Fruit fly (Drosophila melanogaster) whole organism, embryonic: ENCODE measurements around the gene RpL35.

Experiments
- BEAF-32 ChIP-seq: fragments of 200-800 bp; sonication (Bioruptor generic); optimal IDR thresholded peaks from 3 replicates; lab custom pipeline; 2017; ENCODE audit warnings: missing biosample characterization, missing genetic modification characterization, mild to moderate bottlenecking, moderate library complexity, missing genetic modification reagents
- CG11695 ChIP-seq: fragments of 200-800 bp; sonication (Bioruptor generic); IDR thresholded peaks from 3 replicates; pipeline ENCODE4 v1.3.6; 2022; ENCODE audit warnings: missing biosample characterization, missing genetic modification characterization
- CG14965 ChIP-seq: fragments of 200-800 bp; sonication (Bioruptor generic); optimal IDR thresholded peaks from 2 replicates; lab custom pipeline; 2016; ENCODE audit warnings: missing biosample characterization, missing genetic modification characterization, borderline replicate concordance
- CG1529 ChIP-seq: fragments of 200-800 bp; sonication (Bioruptor generic); optimal IDR thresholded peaks from 3 replicates; lab custom pipeline; 2018; ENCODE audit warnings: missing biosample characterization, missing genetic modification characterization
- CG16813 ChIP-seq: fragments of 200-800 bp; sonication (Bioruptor generic); IDR thresholded peaks from 3 replicates; pipeline ENCODE4 v1.3.6; 2022; ENCODE audit warnings: missing biosample characterization, missing genetic modification characterization; ENCODE audit not compliant: partially characterized antibody
- CG17568 ChIP-seq: fragments of 200-800 bp; sonication (Bioruptor generic); optimal IDR thresholded peaks from 2 replicates; lab custom pipeline; 2018; ENCODE audit warnings: missing biosample characterization, mild to moderate bottlenecking, missing genetic modification characterization, moderate library complexity
- CG17802 ChIP-seq: fragments of 200-800 bp; sonication (Bioruptor generic); optimal IDR thresholded peaks from 2 replicates; lab custom pipeline; 2018; ENCODE audit warnings: missing biosample characterization, mild to moderate bottlenecking, missing genetic modification characterization, moderate library complexity
- CG17829 ChIP-seq: fragments of 200-800 bp; optimal IDR thresholded peaks from 2 replicates; lab custom pipeline; 2019; ENCODE audit warnings: missing biosample characterization, mild to moderate bottlenecking, missing genetic modification characterization, moderate library complexity
- CG18764 ChIP-seq: fragments of 200-800 bp; sonication (Bioruptor generic); optimal IDR thresholded peaks from 3 replicates; lab custom pipeline; 2016; ENCODE audit warnings: missing biosample characterization, missing genetic modification characterization
- CG2116 ChIP-seq: fragments of 200-800 bp; sonication (Bioruptor generic); optimal IDR thresholded peaks from 3 replicates; lab custom pipeline; 2018; ENCODE audit warnings: missing biosample characterization, mild to moderate bottlenecking, missing genetic modification characterization
- CG4360 ChIP-seq: fragments of 200-800 bp; sonication (Bioruptor generic); IDR thresholded peaks from 2 replicates; pipeline ENCODE4 v1.3.6; 2022; ENCODE audit warnings: missing biosample characterization, missing genetic modification characterization
- CG4404 ChIP-seq: fragments of 200-800 bp; sonication (Bioruptor generic); IDR thresholded peaks from 2 replicates; pipeline ENCODE4 v1.3.6; 2022; ENCODE audit warnings: missing biosample characterization, missing genetic modification characterization
- CG6683 ChIP-seq: fragments of 200-800 bp; sonication (Bioruptor generic); optimal IDR thresholded peaks from 2 replicates; lab custom pipeline; 2017; ENCODE audit warnings: missing biosample characterization, mild to moderate bottlenecking, missing genetic modification characterization, missing genetic modification reagents
- CG8388 ChIP-seq: fragments of 200-800 bp; sonication (Bioruptor generic); optimal IDR thresholded peaks from 2 replicates; lab custom pipeline; 2019; ENCODE audit warnings: missing biosample characterization, mild to moderate bottlenecking, missing genetic modification characterization, moderate library complexity
- CG9609 ChIP-seq: fragments of 200-800 bp; sonication (Bioruptor generic); optimal IDR thresholded peaks from 3 replicates; lab custom pipeline; 2016; ENCODE audit warnings: missing biosample characterization, missing genetic modification characterization
- CTCF ChIP-seq: fragments of 200-800 bp; sonication (Bioruptor generic); optimal IDR thresholded peaks from 2 replicates; lab custom pipeline; 2017; ENCODE audit warnings: missing biosample characterization, mild to moderate bottlenecking, missing genetic modification characterization, moderate library complexity
- Deaf1 ChIP-seq: fragments of 200-800 bp; optimal IDR thresholded peaks from 3 replicates; lab custom pipeline; 2019; ENCODE audit warnings: missing biosample characterization, mild to moderate bottlenecking, missing genetic modification characterization, moderate library complexity
- Dip3 ChIP-seq: fragments of 200-800 bp; sonication (Bioruptor generic); optimal IDR thresholded peaks from 3 replicates; lab custom pipeline; 2016; ENCODE audit warnings: missing biosample characterization, missing genetic modification characterization
- Dll ChIP-seq: fragments of 200-800 bp; sonication (Bioruptor generic); IDR thresholded peaks from 4 replicates; pipeline ENCODE4 v1.3.6; 2022; ENCODE audit warnings: missing biosample characterization, missing genetic modification characterization; ENCODE audit not compliant: partially characterized antibody
- Dref ChIP-seq: fragments of 200-800 bp; sonication (Bioruptor generic); IDR thresholded peaks from 2 replicates; pipeline ENCODE4 v1.3.6; 2022; ENCODE audit warnings: missing biosample characterization, missing genetic modification characterization
- E2f2 ChIP-seq: fragments of 200-800 bp; sonication (Bioruptor generic); IDR thresholded peaks from 2 replicates; pipeline ENCODE4 v1.3.6; 2022; ENCODE audit warnings: missing biosample characterization, missing genetic modification characterization
- Fer1 ChIP-seq: fragments of 200-800 bp; sonication (Bioruptor generic); optimal IDR thresholded peaks from 2 replicates; lab custom pipeline; 2017; ENCODE audit warnings: missing biosample characterization, mild to moderate bottlenecking, missing genetic modification characterization
- H2.0 ChIP-seq: fragments of 200-800 bp; sonication (Bioruptor generic); IDR thresholded peaks from 2 replicates; pipeline ENCODE4 v1.3.6; 2022; ENCODE audit warnings: missing biosample characterization, missing genetic modification characterization
- HLH4C ChIP-seq: fragments of 200-800 bp; sonication (Bioruptor generic); IDR thresholded peaks from 3 replicates; pipeline ENCODE4 v1.3.6; 2022; ENCODE audit warnings: missing biosample characterization, missing genetic modification characterization; ENCODE audit not compliant: partially characterized antibody
- Med ChIP-seq: fragments of 200-800 bp; sonication (Bioruptor generic); peaks from one replicate; lab custom pipeline; 2016; ENCODE audit warnings: missing biosample characterization, missing genetic modification characterization, mild to moderate bottlenecking, inconsistent platforms, moderate library complexity
- NC2α ChIP-seq: fragments of 200-800 bp; sonication (Bioruptor generic); optimal IDR thresholded peaks from 2 replicates; lab custom pipeline; 2016; ENCODE audit warnings: missing biosample characterization, missing genetic modification characterization
- Ptx1 ChIP-seq: fragments of 200-800 bp; sonication (Bioruptor generic); IDR thresholded peaks from 2 replicates; pipeline ENCODE4 v1.3.6; 2022; ENCODE audit warnings: missing biosample characterization, missing genetic modification characterization
- Rfx ChIP-seq: fragments of 200-800 bp; sonication (Bioruptor generic); IDR thresholded peaks from 2 replicates; pipeline ENCODE4 v1.3.6; 2022; ENCODE audit warnings: missing biosample characterization, missing genetic modification characterization
- Spps ChIP-seq: fragments of 200-800 bp; sonication (Bioruptor generic); optimal IDR thresholded peaks from 2 replicates; lab custom pipeline; 2018; ENCODE audit warnings: missing biosample characterization, mild to moderate bottlenecking, missing genetic modification characterization
- Trl ChIP-seq, 3 experiments: fragments of >200 bp in 2 of 3; fragments of 200-800 bp in 1 of 3; sonication (Bioruptor generic) in 1 of 3; optimal IDR thresholded peaks; 2 replicates in 1 of 3; 3 replicates in 2 of 3; lab custom pipeline; 2016 to 2017; ENCODE audit warnings: missing biosample characterization in 1 of 3, missing genetic modification characterization in 1 of 3
- YL-1 ChIP-seq: fragments of 200-800 bp; sonication (Bioruptor generic); optimal IDR thresholded peaks from 3 replicates; lab custom pipeline; 2017; ENCODE audit warnings: missing biosample characterization, mild to moderate bottlenecking, missing genetic modification characterization
- ato ChIP-seq: fragments of 200-800 bp; sonication (Bioruptor generic); IDR thresholded peaks from 2 replicates; pipeline ENCODE4 v1.3.6; 2022; ENCODE audit warnings: missing biosample characterization, missing genetic modification characterization; ENCODE audit not compliant: partially characterized antibody
- az2 ChIP-seq: fragments of 200-800 bp; sonication (Bioruptor generic); optimal IDR thresholded peaks from 3 replicates; lab custom pipeline; 2016; ENCODE audit warnings: missing biosample characterization, missing genetic modification characterization
- bbx ChIP-seq: fragments of 200-800 bp; sonication (Bioruptor generic); IDR thresholded peaks from 2 replicates; pipeline ENCODE4 v1.3.6; 2022; ENCODE audit warnings: missing biosample characterization, missing genetic modification characterization; ENCODE audit not compliant: partially characterized antibody
- disco-r ChIP-seq: fragments of 200-800 bp; sonication (Bioruptor generic); optimal IDR thresholded peaks from 2 replicates; lab custom pipeline; 2016; ENCODE audit warnings: missing biosample characterization, missing genetic modification characterization
- eve ChIP-seq, 2 experiments: fragments of >200 bp; optimal IDR thresholded peaks; 2 replicates each; lab custom pipeline; 2017; ENCODE audit warnings: missing biosample characterization in 2 of 2, missing genetic modification characterization in 2 of 2
- insv ChIP-seq, 2 experiments: fragments of 200-800 bp; sonication (Bioruptor generic); optimal IDR thresholded peaks; 3 replicates each; lab custom pipeline; 2016 to 2018; ENCODE audit warnings: missing biosample characterization in 2 of 2, missing genetic modification characterization in 2 of 2
- inv ChIP-seq: fragments of 200-800 bp; sonication (Bioruptor generic); IDR thresholded peaks from 2 replicates; pipeline ENCODE4 v1.3.6; 2022; ENCODE audit warnings: missing biosample characterization, missing genetic modification characterization; ENCODE audit not compliant: partially characterized antibody
- jing ChIP-seq: fragments of 200-800 bp; sonication (Bioruptor generic); optimal IDR thresholded peaks from 2 replicates; lab custom pipeline; 2018; ENCODE audit warnings: missing biosample characterization, mild to moderate bottlenecking, missing genetic modification characterization
- kay ChIP-seq: fragments of 200-800 bp; sonication (Bioruptor generic); optimal IDR thresholded peaks from 2 replicates; lab custom pipeline; 2016; ENCODE audit warnings: missing biosample characterization, missing genetic modification characterization
- lilli ChIP-seq: fragments of 200-800 bp; sonication (Bioruptor generic); optimal IDR thresholded peaks from 3 replicates; lab custom pipeline; 2016; ENCODE audit warnings: missing biosample characterization, missing genetic modification characterization
- mld ChIP-seq: fragments of 200-800 bp; sonication (Bioruptor generic); IDR thresholded peaks from 3 replicates; pipeline ENCODE4 v1.3.6; 2022; ENCODE audit warnings: missing biosample characterization, missing genetic modification characterization; ENCODE audit not compliant: partially characterized antibody
- pb ChIP-seq: fragments of 200-800 bp; sonication (Bioruptor generic); optimal IDR thresholded peaks from 3 replicates; lab custom pipeline; 2016; ENCODE audit warnings: missing biosample characterization, missing genetic modification characterization
- ro ChIP-seq: fragments of 200-800 bp; sonication (Bioruptor generic); IDR thresholded peaks from 2 replicates; pipeline ENCODE4 v1.3.6; 2022; ENCODE audit warnings: missing biosample characterization, missing genetic modification characterization
- vvl ChIP-seq: fragments of 200-800 bp; sonication (Bioruptor generic); IDR thresholded peaks from 2 replicates; pipeline ENCODE4 v1.3.6; 2022; ENCODE audit warnings: missing biosample characterization, missing genetic modification characterization
- yki ChIP-seq: fragments of >200 bp; optimal IDR thresholded peaks from 3 replicates; lab custom pipeline; 2018
- zen ChIP-seq: fragments of 200-800 bp; sonication (Bioruptor generic); optimal IDR thresholded peaks from 3 replicates; lab custom pipeline; 2018; ENCODE audit warnings: missing biosample characterization, mild to moderate bottlenecking, missing genetic modification characterization, moderate library complexity

RpL35 gene

dm6 chrX:5679079-5679932, 7.1 kb downstream of the RpL35 start (continued):
- peak; percentile 41 for TF ChIP-seq Med
- TF ChIP-seq CG18764 (GFP tag; lab: Kevin White, UChicago) = peak; percentile 41
- TF ChIP-seq Spps (tag; lab: Kevin White, UChicago) = peak; percentile 61
- TF ChIP-seq disco-r = no peak
- TF ChIP-seq CG1529 (GFP tag; lab: Kevin White, UChicago) = peak; percentile 67
- TF ChIP-seq CG11695 (GFP tag; lab: Robert Waterston, UW) = 0 out of 3 replicates have a peak, but pooled peaks have one; percentile 25
- no peak; the same call in 1 of the 2 replicates for TF ChIP-seq Ptx1
- peak; percentile 60 for TF ChIP-seq CG17829 (tag; lab: Kevin White, UChicago)
- TF ChIP-seq vvl = peak; percentile 49
- no peak for TF ChIP-seq insv (GFP tag; optimal IDR thresholded peaks at IDR 0.05; lab: Kevin White, UChicago)
- TF ChIP-seq kay = peak; percentile 39
- peak; percentile 3 for TF ChIP-seq CTCF
- TF ChIP-seq Trl (optimal IDR thresholded peaks at IDR 0.05; lab: Kevin White, UChicago) = no peak
- peak; percentile 29 for TF ChIP-seq Trl (GFP tag; optimal IDR thresholded peaks at IDR 0.05; lab: Kevin White, UChicago)
- TF ChIP-seq az2 (GFP tag; lab: Kevin White, UChicago) = peak; percentile 40
- TF ChIP-seq CG8388 (GFP tag; lab: Kevin White, UChicago) = peak; percentile 62
- TF ChIP-seq H2.0 (GFP tag; lab: Robert Waterston, UW) = no peak
- TF ChIP-seq HLH4C (GFP tag; lab: Robert Waterston, UW) = no peak
- peak; percentile 17 for TF ChIP-seq lilli
- TF ChIP-seq, all 482 proteins: peak for 174

dm6 chrX:5679933-5680667, 7.9 kb downstream of the RpL35 start, which contains the start of the genes Tre1 and Gr5a:
Gene Tre1 (minus strand): TSS chrX:5679977.
Gene Gr5a (plus strand): TSS chrX:5680617.
- TF ChIP-seq zen (tag; lab: Kevin White, UChicago) (no peak), Deaf1 (tag; lab: Kevin White, UChicago) (no peak), ro (GFP tag; lab: Robert Waterston, UW) (no peak), eve (GFP tag; optimal IDR thresholded peaks at IDR 0.05; lab: Kevin White, UChicago) (no peak), yki (lab: Kevin White, UChicago) (no peak), bbx (GFP tag; lab: Robert Waterston, UW) (peak; percentile 47; the same call in 1 of the 2 replicates), Dip3 (GFP tag; lab: Kevin White, UChicago) (no peak), YL-1 (GFP tag; lab: Kevin White, UChicago) (no peak), CG4360 (GFP tag; lab: Robert Waterston, UW) (0 out of 2 replicates have a peak, but pooled peaks have one; percentile 43), CG16813 (GFP tag; lab: Robert Waterston, UW) (0 out of 3 replicates have a peak, but pooled peaks have one; percentile 21), Dll (GFP tag; lab: Robert Waterston, UW) (peak; percentile 37; the same call in 1 of the 4 replicates), CG4404 (GFP tag; lab: Robert Waterston, UW) (no peak), inv (GFP tag; lab: Robert Waterston, UW) (no peak), pb (GFP tag; lab: Kevin White, UChicago) (no peak), E2f2 (GFP tag; lab: Robert Waterston, UW) (peak; percentile 80), jing (GFP tag; lab: Kevin White, UChicago) (no peak), CG17568 (no peak), mld (GFP tag; lab: Robert Waterston, UW) (0 out of 3 replicates have a peak, but pooled peaks have one; percentile 28), Fer1 (no peak), Dref (peak; percentile 51), BEAF-32 (GFP tag; lab: Kevin White, UChicago) (peak; percentile 5), NC2α (GFP tag; lab: Kevin White, UChicago) (no peak), CG9609 (GFP tag; lab: Kevin White, UChicago) (no peak), Rfx (GFP tag; lab: Robert Waterston, UW) (no peak), CG17802 (tag; lab: Kevin White, UChicago) (no peak), CG6683 (no peak), ato (GFP tag; lab: Robert Waterston, UW) (peak; percentile 42; the same call in 1 of the 2 replicates), CG2116 (GFP tag; lab: Kevin White, UChicago) (peak; percentile 7), CG14965 (GFP tag; lab: Kevin White, UChicago) (no peak)
